Worm (Caenorhabditis elegans) whole organism, young adult: Measurements from ENCODE around the gene flcn-1.

Experiments used
- B0019.2 ChIP-seq: fragments of 200-800 bp; sonication (Bioruptor generic); conservative IDR thresholded peaks from 2 replicates; pipeline ENCODE4 v1.3.6; 2022; ENCODE audit warnings: missing genetic modification reagents, missing genetic modification characterization, missing compliant biosample characterization
- F49E8.2 ChIP-seq: sonication (generic microtip); optimal IDR thresholded peaks from 3 replicates; lab custom pipeline; 2017; ENCODE audit warnings: missing genetic modification characterization, mild to moderate bottlenecking, missing compliant biosample characterization, antibody characterized with exemption, moderate library complexity; ENCODE audit not compliant: insufficient read depth
- Y79H2A.3 ChIP-seq: fragments of 200-800 bp; sonication (Bioruptor generic); conservative IDR thresholded peaks from 2 replicates; pipeline ENCODE4 v1.3.6; 2022; ENCODE audit warnings: missing genetic modification reagents, missing genetic modification characterization, missing compliant biosample characterization
- attf-3 ChIP-seq: fragments of 200-800 bp; sonication (Bioruptor generic); conservative IDR thresholded peaks from 2 replicates; pipeline ENCODE4 v1.3.6; 2022; ENCODE audit warnings: missing genetic modification reagents, missing genetic modification characterization, missing compliant biosample characterization
- attf-6 ChIP-seq: fragments of 200-800 bp; sonication (Bioruptor generic); IDR thresholded peaks from 2 replicates; pipeline ENCODE4 v1.3.6; 2022; ENCODE audit warnings: missing genetic modification reagents, missing genetic modification characterization, missing compliant biosample characterization
- egl-44 ChIP-seq: fragments of 200-800 bp; sonication (Bioruptor generic); IDR thresholded peaks from 2 replicates; pipeline ENCODE4 v1.3.6; 2022; ENCODE audit warnings: missing genetic modification reagents, missing genetic modification characterization, missing compliant biosample characterization
- hmg-20 ChIP-seq: fragments of 200-800 bp; sonication (Bioruptor generic); IDR thresholded peaks from 2 replicates; pipeline ENCODE4 v1.3.6; 2022; ENCODE audit warnings: missing genetic modification reagents, missing genetic modification characterization, missing compliant biosample characterization
- lin-26 ChIP-seq: fragments of 200-800 bp; sonication (Bioruptor generic); IDR thresholded peaks from 2 replicates; pipeline ENCODE4 v1.3.6; 2022; ENCODE audit warnings: missing genetic modification reagents, missing genetic modification characterization, missing compliant biosample characterization
- lin-40 ChIP-seq: sonication (generic microtip); optimal IDR thresholded peaks from 2 replicates; lab custom pipeline; 2016; ENCODE audit warnings: missing genetic modification characterization, mild to moderate bottlenecking, missing compliant biosample characterization, missing genotype, missing genetic modification reagents
- madf-6 ChIP-seq: fragments of 200-800 bp; sonication (Bioruptor generic); IDR thresholded peaks from 2 replicates; pipeline ENCODE4 v1.3.6; 2022; ENCODE audit warnings: missing genetic modification reagents, missing genetic modification characterization, missing compliant biosample characterization
- nhr-90 ChIP-seq: sonication (generic microtip); optimal IDR thresholded peaks from 2 replicates; lab custom pipeline; 2016; ENCODE audit warnings: missing genotype, mild to moderate bottlenecking, missing genetic modification characterization, missing compliant biosample characterization
- snpc-4 ChIP-seq, 5 experiments: fragments of 150-350 bp in 1 of 5; sonication (generic microtip) in 4 of 5; optimal IDR thresholded peaks; 2 replicates each; lab custom pipeline; 2014 to 2018; ENCODE audit warnings: missing genetic modification characterization in 5 of 5, missing biosample characterization in 3 of 5, antibody characterized with exemption in 2 of 5, mild to moderate bottlenecking in 2 of 5, missing compliant biosample characterization in 2 of 5, missing genotype in 2 of 5, moderate library complexity in 2 of 5, missing genetic modification reagents in 1 of 5

DNA sequence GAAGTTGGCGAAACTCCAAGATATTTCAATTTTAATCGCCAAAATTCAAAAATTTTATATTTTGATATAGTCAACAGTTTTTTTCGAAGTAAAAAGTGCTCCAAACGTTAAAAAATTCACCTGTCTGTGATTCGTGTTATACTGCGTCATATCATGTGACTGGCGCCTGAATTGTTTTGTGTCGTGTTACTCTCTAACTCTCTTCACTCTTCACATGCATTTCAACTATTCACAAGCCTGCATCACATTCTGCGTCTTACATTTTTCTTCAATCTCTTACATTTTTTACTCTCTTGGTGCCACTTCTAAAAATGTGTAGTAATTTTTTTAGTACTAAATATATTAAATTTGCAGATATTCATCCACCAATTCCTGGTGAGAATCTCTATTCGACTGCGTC, at the start of gene flcn-1:
- TF ChIP-seq egl-44 (GFP tag; lab: Robert Waterston, UW) (no peak), attf-6 (GFP tag; lab: Robert Waterston, UW) (no peak), hmg-20 (no peak), nhr-90 (no peak), attf-3 (no peak), madf-6 (GFP tag; lab: Robert Waterston, UW) (no peak), lin-40 (tag; lab: Kevin White, UChicago) (no peak), snpc-4 (GFP tag; optimal IDR thresholded peaks at IDR 0.05; lab: Kevin White, UChicago) (no peak), snpc-4 (tag; optimal IDR thresholded peaks at IDR 0.05; lab: Kevin White, UChicago) (no peak), Y79H2A.3 (GFP tag; lab: Robert Waterston, UW) (no peak), lin-26 (GFP tag; lab: Robert Waterston, UW) (no peak), F49E8.2 (tag; lab: Kevin White, UChicago) (no peak), B0019.2 (GFP tag; lab: Robert Waterston, UW) (no peak)
